Fruit fly (Drosophila melanogaster): ENCODE results near the gene Inx2.
A peak's percentile ranks its signal among the peaks of the same experiment; 100 is the strongest.

Inx2 gene

DNA sequence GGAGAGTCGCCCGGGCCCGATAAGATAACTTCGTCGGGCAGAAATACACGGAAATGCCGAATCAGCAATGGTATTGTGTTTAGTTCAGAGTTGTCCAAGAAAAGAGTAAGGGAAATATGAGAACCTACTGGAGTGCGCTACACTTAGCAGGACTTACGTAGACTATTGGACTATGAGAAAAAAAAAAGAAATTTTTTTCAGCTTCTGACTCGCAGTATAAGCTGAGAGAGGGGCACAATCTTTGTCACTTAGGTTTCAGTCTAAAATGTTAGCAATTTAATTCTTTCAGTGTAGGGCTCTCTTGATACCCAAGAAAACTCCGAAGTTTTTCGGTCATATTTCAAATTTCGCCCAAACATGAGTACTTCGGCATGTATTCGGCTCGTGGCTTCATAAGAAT is 4.7 kb upstream of the Inx2 start (continued):
- peak; percentile 31; the same call in 1 of the 2 replicates for TF ChIP-seq Adf1 (GFP tag; IDR thresholded peaks at IDR 0.05)
- TF ChIP-seq CG4282 (GFP tag; optimal IDR thresholded peaks at IDR 0.05) = peak; percentile 42
- TF ChIP-seq CG18262 (tag; optimal IDR thresholded peaks at IDR 0.05) = peak; percentile 51
- TF ChIP-seq Fer1 (GFP tag; optimal IDR thresholded peaks at IDR 0.05) = peak; percentile 50
- TF ChIP-seq CG10366 (GFP tag; IDR thresholded peaks at IDR 0.05) = peak; percentile 80
- TF ChIP-seq CG6791 (GFP tag; IDR thresholded peaks at IDR 0.05; ENCODE audit: partially characterized antibody) = no peak
- TF ChIP-seq ATbp (GFP tag; optimal IDR thresholded peaks at IDR 0.05) = peak; percentile 66
- TF ChIP-seq toy (GFP tag; IDR thresholded peaks at IDR 0.05) = no peak
- peak in 1 of 2 experiments; percentile 74 for TF ChIP-seq bsh (GFP tag; optimal IDR thresholded peaks at IDR 0.05)
- no peak for TF ChIP-seq CG9437 (GFP tag; optimal IDR thresholded peaks at IDR 0.05)
- TF ChIP-seq CG17385 (GFP tag; optimal IDR thresholded peaks at IDR 0.05) = peak; percentile 70
- no peak for TF ChIP-seq CG13123 (GFP tag; optimal IDR thresholded peaks at IDR 0.05)
- TF ChIP-seq Atf6 (GFP tag; IDR thresholded peaks at IDR 0.05) = peak; percentile 86
- TF ChIP-seq zfh1 (GFP tag; IDR thresholded peaks at IDR 0.05) = peak; percentile 85
- TF ChIP-seq CG17361 (GFP tag; IDR thresholded peaks at IDR 0.05) = peak; percentile 75
- TF ChIP-seq CG6689 (GFP tag; IDR thresholded peaks at IDR 0.05) = peak; percentile 75
- no peak for TF ChIP-seq h (optimal IDR thresholded peaks at IDR 0.05)
- TF ChIP-seq dmrt99B (tag; optimal IDR thresholded peaks at IDR 0.05) = peak; percentile 82
- peak; percentile 74 for TF ChIP-seq ind (GFP tag; optimal IDR thresholded peaks at IDR 0.05)
- peak; percentile 74 for TF ChIP-seq Nf-YA (GFP tag; IDR thresholded peaks at IDR 0.05)
- peak; percentile 4 for TF ChIP-seq sqz (GFP tag; optimal IDR thresholded peaks at IDR 0.05)
- peak; percentile 55 for TF ChIP-seq scrt (GFP tag; optimal IDR thresholded peaks at IDR 0.05)
- peak; percentile 24 for TF ChIP-seq Camta (GFP tag; optimal IDR thresholded peaks at IDR 0.05)
- peak; percentile 76 for TF ChIP-seq CG31441 (GFP tag; IDR thresholded peaks at IDR 0.05)
- TF ChIP-seq phol (tag; optimal IDR thresholded peaks at IDR 0.05) = peak; percentile 64
- TF ChIP-seq CG8281 (tag; optimal IDR thresholded peaks at IDR 0.05) = peak; percentile 9
- TF ChIP-seq CG2712 (tag; optimal IDR thresholded peaks at IDR 0.05) = peak; percentile 55
- peak; percentile 70 for TF ChIP-seq CG10209 (GFP tag; optimal IDR thresholded peaks at IDR 0.05)
- TF ChIP-seq CG8089 (GFP tag; optimal IDR thresholded peaks at IDR 0.05) = peak; percentile 57
- TF ChIP-seq TFAM (GFP tag; optimal IDR thresholded peaks at IDR 0.05) = no peak
- peak; percentile 20 for TF ChIP-seq CG15696 (tag; optimal IDR thresholded peaks at IDR 0.05)
- peak; percentile 65 for TF ChIP-seq Side (GFP tag; optimal IDR thresholded peaks at IDR 0.05)
- no peak for TF ChIP-seq CG7271 (tag; optimal IDR thresholded peaks at IDR 0.05)
- TF ChIP-seq Hsf (GFP tag; optimal IDR thresholded peaks at IDR 0.05) = peak; percentile 75
- TF ChIP-seq Bgb (GFP tag; IDR thresholded peaks at IDR 0.05; ENCODE audit: partially characterized antibody) = no peak
- peak; percentile 48 for TF ChIP-seq CG1603 (tag; optimal IDR thresholded peaks at IDR 0.05)
- peak; percentile 38 for TF ChIP-seq CG6854 (GFP tag; optimal IDR thresholded peaks at IDR 0.05)
- TF ChIP-seq CG10565 (GFP tag; optimal IDR thresholded peaks at IDR 0.05) = no peak
- TF ChIP-seq Scr (GFP tag; IDR thresholded peaks at IDR 0.05; ENCODE audit: partially characterized antibody) = no peak
- TF ChIP-seq crc (GFP tag; optimal IDR thresholded peaks at IDR 0.05) = peak; percentile 48
- peak; percentile 74 for TF ChIP-seq CG5953 (GFP tag; IDR thresholded peaks at IDR 0.05)
- peak; percentile 42 for TF ChIP-seq Sox100B (GFP tag; optimal IDR thresholded peaks at IDR 0.05)
- TF ChIP-seq CG15269 (tag; optimal IDR thresholded peaks at IDR 0.05) = peak; percentile 73
- TF ChIP-seq hkb (optimal IDR thresholded peaks at IDR 0.05) = no peak
- peak; percentile 88 for TF ChIP-seq hkb (GFP tag; IDR thresholded peaks at IDR 0.05)
- TF ChIP-seq CG18476 (GFP tag; optimal IDR thresholded peaks at IDR 0.05) = peak; percentile 42
- no peak for TF ChIP-seq crp (GFP tag; optimal IDR thresholded peaks at IDR 0.05)
- peak; percentile 58 for TF ChIP-seq peb (GFP tag; IDR thresholded peaks at IDR 0.05)
- peak; percentile 34 for TF ChIP-seq Sry-δ (GFP tag; optimal IDR thresholded peaks at IDR 0.05)
- no peak for TF ChIP-seq luna (GFP tag; optimal IDR thresholded peaks at IDR 0.05)
- peak; percentile 81 for TF ChIP-seq Xrp1 (GFP tag; IDR thresholded peaks at IDR 0.05)
